Worm (Caenorhabditis elegans) whole organism, late embryonic: Measurements from ENCODE around the gene K04D7.6.
A peak's percentile ranks its signal among the peaks of the same experiment; 100 is the strongest.

Source experiments
- C08G9.2 ChIP-seq: sonication (generic microtip); optimal IDR thresholded peaks from 2 replicates; lab custom pipeline; 2016; ENCODE audit warnings: mild to moderate bottlenecking, missing genetic modification characterization, moderate library complexity, missing compliant biosample characterization
- ceh-18 ChIP-seq: sonication (generic microtip); optimal IDR thresholded peaks from 2 replicates; lab custom pipeline; 2016; ENCODE audit warnings: missing genetic modification characterization, missing compliant biosample characterization
- ceh-22 ChIP-seq: sonication (generic microtip); optimal IDR thresholded peaks from 2 replicates; lab custom pipeline; 2017; ENCODE audit warnings: missing biosample characterization, missing genetic modification characterization
- ceh-30 ChIP-seq: fragments of 150-350 bp; optimal IDR thresholded peaks from 2 replicates; lab custom pipeline; 2014; ENCODE audit warnings: missing biosample characterization, missing genetic modification characterization
- ceh-31 ChIP-seq: sonication (generic microtip); optimal IDR thresholded peaks from 2 replicates; lab custom pipeline; 2016; ENCODE audit warnings: missing genetic modification characterization, missing compliant biosample characterization
- ceh-6 ChIP-seq: fragments of 200-800 bp; sonication (Bioruptor generic); optimal IDR thresholded peaks from 2 replicates; lab custom pipeline; 2018; ENCODE audit warnings: mild to moderate bottlenecking, missing genetic modification characterization, missing compliant biosample characterization
- che-1 ChIP-seq: sonication (generic microtip); optimal IDR thresholded peaks from 2 replicates; lab custom pipeline; 2016; ENCODE audit warnings: mild to moderate bottlenecking, missing genetic modification characterization, missing compliant biosample characterization
- dmd-4 ChIP-seq: sonication (generic microtip); optimal IDR thresholded peaks from 2 replicates; lab custom pipeline; 2016; ENCODE audit warnings: borderline replicate concordance, missing genetic modification characterization, missing compliant biosample characterization
- elt-2 ChIP-seq: sonication (generic microtip); optimal IDR thresholded peaks from 2 replicates; lab custom pipeline; 2016; ENCODE audit warnings: missing genetic modification reagents, missing genetic modification characterization, missing compliant biosample characterization
- fax-1 ChIP-seq: sonication (generic microtip); optimal IDR thresholded peaks from 2 replicates; lab custom pipeline; 2016; ENCODE audit warnings: missing genotype, missing genetic modification characterization, missing compliant biosample characterization
- fkh-6 ChIP-seq: sonication (generic microtip); optimal IDR thresholded peaks from 2 replicates; lab custom pipeline; 2016; ENCODE audit warnings: missing genetic modification characterization, missing compliant biosample characterization
- gmeb-2 ChIP-seq: sonication (generic microtip); optimal IDR thresholded peaks from 2 replicates; lab custom pipeline; 2016; ENCODE audit warnings: missing genetic modification characterization, inconsistent platforms, missing compliant biosample characterization
- hlh-15 ChIP-seq: sonication (generic microtip); optimal IDR thresholded peaks from 2 replicates; lab custom pipeline; 2016; ENCODE audit warnings: missing genetic modification characterization, missing compliant biosample characterization
- hlh-6 ChIP-seq: sonication (generic microtip); optimal IDR thresholded peaks from 2 replicates; lab custom pipeline; 2016; ENCODE audit warnings: missing genotype, missing genetic modification characterization, missing compliant biosample characterization
- lim-6 ChIP-seq: sonication (generic microtip); optimal IDR thresholded peaks from 2 replicates; lab custom pipeline; 2016; ENCODE audit warnings: missing genetic modification characterization, missing compliant biosample characterization
- madf-2 ChIP-seq: sonication (generic microtip); optimal IDR thresholded peaks from 2 replicates; lab custom pipeline; 2017; ENCODE audit warnings: missing genetic modification characterization, missing compliant biosample characterization
- mec-3 ChIP-seq: sonication (generic microtip); optimal IDR thresholded peaks from 2 replicates; lab custom pipeline; 2016; ENCODE audit warnings: borderline replicate concordance, missing genetic modification characterization, missing compliant biosample characterization
- nfya-1 ChIP-seq: sonication (generic microtip); optimal IDR thresholded peaks from 2 replicates; lab custom pipeline; 2017; ENCODE audit warnings: missing genetic modification characterization, mild to moderate bottlenecking, missing compliant biosample characterization, antibody characterized with exemption, moderate library complexity
- nhr-11 ChIP-seq: fragments of 150-350 bp; optimal IDR thresholded peaks from 2 replicates; lab custom pipeline; 2014; ENCODE audit warnings: missing biosample characterization, missing genetic modification characterization
- nhr-232 ChIP-seq: sonication (generic microtip); optimal IDR thresholded peaks from 2 replicates; lab custom pipeline; 2016; ENCODE audit warnings: missing genetic modification characterization, missing compliant biosample characterization
- pag-3 ChIP-seq: sonication (generic microtip); optimal IDR thresholded peaks from 2 replicates; lab custom pipeline; 2016; ENCODE audit warnings: missing compliant biosample characterization, missing genetic modification characterization, borderline replicate concordance
- pat-9 ChIP-seq: fragments of 200-800 bp; sonication (Bioruptor generic); optimal IDR thresholded peaks from 2 replicates; lab custom pipeline; 2018; ENCODE audit warnings: mild to moderate bottlenecking, missing genetic modification characterization, moderate library complexity, missing compliant biosample characterization
- pax-1 ChIP-seq: fragments of 150-350 bp; optimal IDR thresholded peaks from 2 replicates; lab custom pipeline; 2014; ENCODE audit warnings: missing biosample characterization, missing genetic modification characterization
- pqm-1 ChIP-seq: sonication (generic microtip); optimal IDR thresholded peaks from 2 replicates; lab custom pipeline; 2016; ENCODE audit warnings: missing genetic modification characterization, missing compliant biosample characterization
- pros-1 ChIP-seq: fragments of 150-350 bp; optimal IDR thresholded peaks from 2 replicates; lab custom pipeline; 2014; ENCODE audit warnings: missing biosample characterization, missing genetic modification reagents, missing genetic modification characterization
- ref-2 ChIP-seq: sonication (generic microtip); optimal IDR thresholded peaks from 2 replicates; lab custom pipeline; 2016; ENCODE audit warnings: missing genetic modification characterization, missing compliant biosample characterization
- rnt-1 ChIP-seq: sonication (generic microtip); optimal IDR thresholded peaks from 2 replicates; lab custom pipeline; 2016; ENCODE audit warnings: missing genetic modification characterization, missing compliant biosample characterization
- sox-4 ChIP-seq: sonication (generic microtip); optimal IDR thresholded peaks from 2 replicates; lab custom pipeline; 2017; ENCODE audit warnings: mild to moderate bottlenecking, missing genetic modification characterization, inconsistent platforms, missing compliant biosample characterization
- syd-9 ChIP-seq: sonication (generic microtip); optimal IDR thresholded peaks from 2 replicates; lab custom pipeline; 2016; ENCODE audit warnings: mild to moderate bottlenecking, missing genetic modification characterization, moderate library complexity, missing compliant biosample characterization
- tbx-2 ChIP-seq: sonication (generic microtip); optimal IDR thresholded peaks from 2 replicates; lab custom pipeline; 2016; ENCODE audit warnings: missing genetic modification characterization, missing compliant biosample characterization
- tbx-7 ChIP-seq: sonication (generic microtip); optimal IDR thresholded peaks from 2 replicates; lab custom pipeline; 2016; ENCODE audit warnings: missing genotype, missing genetic modification characterization, missing compliant biosample characterization
- unc-3 ChIP-seq, 2 experiments: fragments of 200-800 bp in 1 of 2; sonication (Bioruptor generic) in 1 of 2; sonication (generic microtip) in 1 of 2; conservative IDR thresholded peaks in 1 of 2; optimal IDR thresholded peaks in 1 of 2; 2 replicates each; pipeline versions ENCODE4 v1.3.6 to Lab custom; 2016 to 2022; ENCODE audit warnings: missing compliant biosample characterization in 2 of 2, missing genetic modification characterization in 2 of 2, missing genetic modification reagents in 1 of 2
- unc-42 ChIP-seq: sonication (generic microtip); optimal IDR thresholded peaks from 2 replicates; lab custom pipeline; 2016; ENCODE audit warnings: missing genotype, missing genetic modification characterization, missing compliant biosample characterization
- unc-55 ChIP-seq: sonication (generic microtip); optimal IDR thresholded peaks from 2 replicates; lab custom pipeline; 2017; ENCODE audit warnings: missing biosample characterization, missing genetic modification reagents, missing genetic modification characterization
- zip-5 ChIP-seq: sonication (generic microtip); optimal IDR thresholded peaks from 2 replicates; lab custom pipeline; 2016; ENCODE audit warnings: missing genetic modification characterization, missing compliant biosample characterization

K04D7.6 gene

DNA sequence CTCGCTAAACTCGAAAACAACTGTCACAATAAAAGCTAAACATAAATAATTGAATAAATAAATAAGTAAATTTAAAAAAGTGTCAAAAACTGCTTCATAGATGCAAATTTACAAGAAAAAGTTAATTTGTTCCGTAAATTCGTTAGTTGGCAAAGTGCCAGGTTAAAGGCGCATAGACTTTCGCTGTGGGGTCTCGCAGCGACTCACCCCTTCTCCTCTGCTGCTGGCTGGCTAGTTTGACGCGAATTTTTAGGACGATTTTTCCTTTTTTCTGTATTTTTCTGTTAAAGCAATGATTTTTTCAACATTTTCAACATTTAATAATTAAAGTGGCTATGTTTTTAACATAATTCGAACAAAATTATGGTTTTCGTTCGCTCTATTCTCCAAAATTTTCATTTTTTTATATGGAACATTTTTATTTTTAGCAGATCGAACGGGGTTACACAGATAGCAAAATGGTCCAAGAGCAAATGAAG lies 29.8 kb downstream of the K04D7.6 start, which contains the start of gene rack-1:
TSS of gene rack-1 (plus strand) at position 429 of the 479 bp plus-strand sequence.
- TF ChIP-seq fax-1 (tag; lab: Kevin White, UChicago) (peak; percentile 3), nfya-1 (tag; lab: Kevin White, UChicago) (peak; percentile 20), unc-42 (tag; lab: Kevin White, UChicago) (peak; percentile 66), ceh-31 (peak; percentile 11), che-1 (tag; lab: Kevin White, UChicago) (no peak)

ce11 chrIV:10174932-10175732 lies 30.9 kb downstream of the K04D7.6 start:
- TF ChIP-seq ceh-18 (tag; lab: Kevin White, UChicago) (no peak), ceh-6 (GFP tag; lab: Kevin White, UChicago) (no peak), C08G9.2 (tag; lab: Kevin White, UChicago) (peak; percentile 50), pqm-1 (tag; lab: Kevin White, UChicago) (peak; percentile 25), che-1 (tag; lab: Kevin White, UChicago) (peak; percentile 27), tbx-2 (tag; lab: Kevin White, UChicago) (peak; percentile 47), tbx-7 (tag; lab: Kevin White, UChicago) (no peak), nfya-1 (tag; lab: Kevin White, UChicago) (peak; percentile 39), rnt-1 (tag; lab: Kevin White, UChicago) (peak; percentile 43), syd-9 (tag; lab: Kevin White, UChicago) (peak; percentile 9), elt-2 (tag; lab: Kevin White, UChicago) (peak; percentile 92), ceh-31 (peak; percentile 1)

- TF ChIP-seq mec-3 (tag; lab: Kevin White, UChicago) = no peak
- TF ChIP-seq gmeb-2 (tag; lab: Kevin White, UChicago) = no peak
- no peak for TF ChIP-seq sox-4 (tag; lab: Kevin White, UChicago)
- TF ChIP-seq madf-2 (tag; lab: Kevin White, UChicago) = no peak
- TF ChIP-seq nhr-232 (tag; lab: Kevin White, UChicago) = no peak
- no peak for TF ChIP-seq ceh-31
- no peak for TF ChIP-seq pros-1 (tag; lab: Kevin White, UChicago)
- TF ChIP-seq unc-42 (tag; lab: Kevin White, UChicago) = peak; percentile 24
Observed at ce11 chrIV:10174328-10174727, 31.8 kb downstream of the K04D7.6 start, which contains the start of gene pxf-1. Gene pxf-1 (minus strand): TSS chrIV:10174341.

ce11 chrIV:10170808-10171207 lies 35.3 kb downstream of the K04D7.6 start:
- TF ChIP-seq unc-42 (tag; lab: Kevin White, UChicago) = peak; percentile 100
- TF ChIP-seq pag-3 (tag; lab: Kevin White, UChicago) = no peak
- no peak for TF ChIP-seq fkh-6 (tag; lab: Kevin White, UChicago)

DNA sequence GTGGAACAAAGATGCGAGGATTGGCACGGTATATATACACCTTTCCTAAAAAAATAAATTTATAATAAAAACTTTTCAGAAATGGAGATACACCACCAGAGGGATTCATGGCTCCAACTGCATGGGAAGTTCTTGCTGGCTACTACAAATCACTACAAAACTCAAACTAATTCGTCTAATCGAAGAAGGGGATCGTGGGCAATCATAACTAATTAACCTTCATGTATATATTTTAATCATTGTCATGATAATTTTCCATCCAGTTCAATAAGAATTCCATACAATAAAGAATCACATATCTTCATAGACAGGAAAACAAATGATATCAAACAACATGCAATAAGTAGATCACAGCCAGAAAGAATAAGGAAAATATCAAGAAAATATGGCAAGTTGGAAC lies 42.0 kb downstream of the K04D7.6 start:
- no peak for TF ChIP-seq ceh-30 (tag; lab: Kevin White, UChicago)
- no peak for TF ChIP-seq ceh-22
- TF ChIP-seq, all 69 proteins: peak for 0

DNA sequence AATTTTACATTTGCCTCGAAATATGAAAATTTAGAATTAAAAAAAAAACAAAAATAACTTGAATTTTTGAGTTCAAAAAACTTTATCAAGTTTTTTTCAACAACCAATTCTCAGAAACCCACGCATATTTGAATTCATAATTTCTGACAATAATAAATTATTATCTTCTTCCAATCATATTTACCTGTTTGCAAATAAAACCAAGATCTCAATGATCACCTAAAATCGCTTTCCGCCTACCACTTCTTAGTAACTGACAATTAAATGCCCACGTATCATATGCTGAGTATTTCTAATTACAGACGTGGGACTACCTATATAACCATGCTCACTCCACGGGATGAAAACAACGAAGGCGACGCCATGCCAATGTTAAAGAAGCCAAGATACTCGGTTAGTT lies 44.4 kb downstream of the K04D7.6 start, which contains the start of gene pps-1:
TSS of gene pps-1 (plus strand) at position 301 of the 400 bp plus-strand sequence.
- TF ChIP-seq tbx-2 (tag; lab: Kevin White, UChicago) = no peak
- no peak for TF ChIP-seq zip-5
- TF ChIP-seq unc-3 (GFP tag; conservative IDR thresholded peaks at IDR 0.05; lab: Robert Waterston, UW) = no peak
- no peak for TF ChIP-seq unc-3 (tag; optimal IDR thresholded peaks at IDR 0.05; lab: Kevin White, UChicago)
- TF ChIP-seq hlh-6 (tag; lab: Kevin White, UChicago) = no peak
- no peak for TF ChIP-seq pat-9 (tag; lab: Kevin White, UChicago)
- TF ChIP-seq lim-6 = no peak
- no peak for TF ChIP-seq hlh-15 (tag; lab: Kevin White, UChicago)
- no peak for TF ChIP-seq fax-1 (tag; lab: Kevin White, UChicago)
- TF ChIP-seq unc-55 (GFP tag; lab: Kevin White, UChicago) = no peak
- no peak for TF ChIP-seq dmd-4 (tag; lab: Kevin White, UChicago)
- TF ChIP-seq ref-2 (tag; lab: Kevin White, UChicago) = no peak
- no peak for TF ChIP-seq pax-1
- no peak for TF ChIP-seq nhr-11
